Worm (Caenorhabditis elegans) whole organism, L1 larva: Measurements from ENCODE around the gene C36B7.2.

Source experiments
- C16A3.4 ChIP-seq: fragments of 150-350 bp; optimal IDR thresholded peaks from 2 replicates; lab custom pipeline; 2014; ENCODE audit warnings: missing biosample characterization, missing genetic modification characterization
- F16B12.6 ChIP-seq: fragments of 150-350 bp; optimal IDR thresholded peaks from 2 replicates; lab custom pipeline; 2014; ENCODE audit warnings: missing biosample characterization, missing genetic modification characterization
- aha-1 ChIP-seq: fragments of 150-350 bp; optimal IDR thresholded peaks from 2 replicates; lab custom pipeline; 2014; ENCODE audit warnings: missing biosample characterization, missing genetic modification characterization
- alr-1 ChIP-seq: fragments of 200-800 bp; sonication (Bioruptor generic); optimal IDR thresholded peaks from 2 replicates; lab custom pipeline; 2018; ENCODE audit warnings: borderline replicate concordance, mild to moderate bottlenecking, missing genetic modification characterization, missing compliant biosample characterization
- aly-2 ChIP-seq: fragments of 150-350 bp; optimal IDR thresholded peaks from 2 replicates; lab custom pipeline; 2014; ENCODE audit warnings: missing biosample characterization, missing genetic modification characterization
- blmp-1 ChIP-seq: fragments of 150-350 bp; optimal IDR thresholded peaks from 2 replicates; lab custom pipeline; 2014; ENCODE audit warnings: missing biosample characterization, missing genetic modification characterization
- ceh-63 ChIP-seq: fragments of 200-800 bp; sonication (Bioruptor generic); optimal IDR thresholded peaks from 2 replicates; lab custom pipeline; 2018; ENCODE audit warnings: mild to moderate bottlenecking, missing genetic modification characterization, missing compliant biosample characterization
- ceh-90 ChIP-seq: sonication (generic microtip); optimal IDR thresholded peaks from 2 replicates; lab custom pipeline; 2016; ENCODE audit warnings: missing genetic modification characterization, missing compliant biosample characterization
- ces-1 ChIP-seq: fragments of 150-350 bp; optimal IDR thresholded peaks from 2 replicates; lab custom pipeline; 2014; ENCODE audit warnings: missing biosample characterization, missing genetic modification reagents, missing genetic modification characterization
- efl-1 ChIP-seq, 4 experiments: fragments of 150-350 bp; optimal IDR thresholded peaks in 3 of 4; peaks in 1 of 4; 1 replicate in 1 of 4; 2 replicates in 3 of 4; lab custom pipeline; 2014; ENCODE audit warnings: missing biosample characterization in 2 of 4, missing genetic modification characterization in 2 of 4, missing genetic modification reagents in 2 of 4
- elt-2 ChIP-seq: sonication (generic microtip); optimal IDR thresholded peaks from 2 replicates; lab custom pipeline; 2016; ENCODE audit warnings: missing genetic modification characterization, mild to moderate bottlenecking, inconsistent platforms, missing compliant biosample characterization, missing genetic modification reagents
- fkh-4 ChIP-seq: sonication (generic microtip); optimal IDR thresholded peaks from 2 replicates; lab custom pipeline; 2016; ENCODE audit warnings: missing compliant biosample characterization, missing genetic modification characterization, borderline replicate concordance
- fkh-8 ChIP-seq: sonication (generic microtip); optimal IDR thresholded peaks from 2 replicates; lab custom pipeline; 2016; ENCODE audit warnings: mild to moderate bottlenecking, missing genetic modification characterization, missing compliant biosample characterization
- hlh-4 ChIP-seq: sonication (generic microtip); optimal IDR thresholded peaks from 2 replicates; lab custom pipeline; 2016; ENCODE audit warnings: mild to moderate bottlenecking, missing genetic modification characterization, missing compliant biosample characterization
- hpl-2 ChIP-seq: fragments of 150-350 bp; optimal IDR thresholded peaks from 2 replicates; lab custom pipeline; 2014; ENCODE audit warnings: missing biosample characterization, missing genetic modification reagents, missing genetic modification characterization
- irx-1 ChIP-seq: sonication (generic microtip); optimal IDR thresholded peaks from 2 replicates; lab custom pipeline; 2016; ENCODE audit warnings: missing genetic modification characterization, missing compliant biosample characterization
- lin-14 ChIP-seq: fragments of 200-800 bp; sonication (Bioruptor generic); optimal IDR thresholded peaks from 2 replicates; lab custom pipeline; 2018; ENCODE audit warnings: mild to moderate bottlenecking, missing genetic modification characterization, moderate library complexity, missing compliant biosample characterization
- lin-35 ChIP-seq, 2 experiments: fragments of 150-350 bp; optimal IDR thresholded peaks; 2 replicates each; lab custom pipeline; 2014; ENCODE audit warnings: missing biosample characterization in 2 of 2, missing genetic modification characterization in 2 of 2, missing genetic modification reagents in 2 of 2
- lin-39 ChIP-seq: fragments of 150-350 bp; optimal IDR thresholded peaks from 2 replicates; lab custom pipeline; 2014; ENCODE audit warnings: missing biosample characterization, missing genetic modification reagents, missing genetic modification characterization
- lsy-2 ChIP-seq, 2 experiments: fragments of 150-350 bp; optimal IDR thresholded peaks; 2 replicates each; lab custom pipeline; 2014; ENCODE audit warnings: missing biosample characterization in 2 of 2, missing genetic modification characterization in 2 of 2
- mab-9 ChIP-seq: fragments of 200-800 bp; sonication (Bioruptor generic); IDR thresholded peaks from 2 replicates; pipeline ENCODE4 v1.3.6; 2022; ENCODE audit warnings: missing genetic modification reagents, missing genetic modification characterization, missing compliant biosample characterization
- mep-1 ChIP-seq: fragments of 150-350 bp; optimal IDR thresholded peaks from 2 replicates; lab custom pipeline; 2014; ENCODE audit warnings: missing biosample characterization, missing genetic modification characterization
- nhr-11 ChIP-seq: fragments of 150-350 bp; optimal IDR thresholded peaks from 2 replicates; lab custom pipeline; 2014; ENCODE audit warnings: missing biosample characterization, missing genetic modification characterization
- nhr-12 ChIP-seq: sonication (generic microtip); optimal IDR thresholded peaks from 2 replicates; lab custom pipeline; 2017; ENCODE audit warnings: missing biosample characterization, missing genetic modification characterization
- nhr-19 ChIP-seq: fragments of 200-800 bp; sonication (Bioruptor generic); conservative IDR thresholded peaks from 2 replicates; pipeline ENCODE4 v1.3.6; 2022; ENCODE audit warnings: missing genetic modification characterization, missing compliant biosample characterization
- nhr-20 ChIP-seq: sonication (generic microtip); optimal IDR thresholded peaks from 2 replicates; lab custom pipeline; 2016; ENCODE audit warnings: mild to moderate bottlenecking, missing genetic modification characterization, missing compliant biosample characterization
- nhr-237 ChIP-seq: fragments of 150-350 bp; optimal IDR thresholded peaks from 2 replicates; lab custom pipeline; 2014; ENCODE audit warnings: missing biosample characterization, missing genetic modification characterization
- nhr-28 ChIP-seq: fragments of 150-350 bp; optimal IDR thresholded peaks from 2 replicates; lab custom pipeline; 2014; ENCODE audit warnings: missing biosample characterization, missing genetic modification characterization
- nhr-47 ChIP-seq: sonication (generic microtip); optimal IDR thresholded peaks from 2 replicates; lab custom pipeline; 2016; ENCODE audit warnings: mild to moderate bottlenecking, missing genetic modification characterization, moderate library complexity, missing compliant biosample characterization
- nhr-71 ChIP-seq: sonication (generic microtip); optimal IDR thresholded peaks from 2 replicates; lab custom pipeline; 2016; ENCODE audit warnings: mild to moderate bottlenecking, missing genetic modification characterization, moderate library complexity, missing compliant biosample characterization
- nhr-76 ChIP-seq: sonication (generic microtip); optimal IDR thresholded peaks from 2 replicates; lab custom pipeline; 2017; ENCODE audit warnings: missing biosample characterization, missing genetic modification characterization
- nhr-84 ChIP-seq: sonication (generic microtip); optimal IDR thresholded peaks from 2 replicates; lab custom pipeline; 2017; ENCODE audit warnings: missing biosample characterization, missing genetic modification characterization
- nhr-90 ChIP-seq: sonication (generic microtip); optimal IDR thresholded peaks from 2 replicates; lab custom pipeline; 2016; ENCODE audit warnings: mild to moderate bottlenecking, missing genetic modification characterization, missing compliant biosample characterization; ENCODE audit not compliant: poor library complexity
- pax-3 ChIP-seq: fragments of 200-800 bp; sonication (Bioruptor generic); optimal IDR thresholded peaks from 2 replicates; lab custom pipeline; 2018; ENCODE audit warnings: mild to moderate bottlenecking, missing genetic modification characterization, moderate library complexity, missing compliant biosample characterization
- pqm-1 ChIP-seq: sonication (generic microtip); optimal IDR thresholded peaks from 3 replicates; lab custom pipeline; 2017; ENCODE audit warnings: missing biosample characterization, missing genetic modification characterization
- rnt-1 ChIP-seq: sonication (generic microtip); optimal IDR thresholded peaks from 2 replicates; lab custom pipeline; 2016; ENCODE audit warnings: mild to moderate bottlenecking, missing genetic modification characterization, moderate library complexity, missing compliant biosample characterization
- snpc-4 ChIP-seq: fragments of 150-350 bp; optimal IDR thresholded peaks from 2 replicates; lab custom pipeline; 2014; ENCODE audit warnings: missing biosample characterization, missing genetic modification characterization
- vab-15 ChIP-seq: sonication (generic microtip); optimal IDR thresholded peaks from 2 replicates; lab custom pipeline; 2017; ENCODE audit warnings: missing genotype, mild to moderate bottlenecking, missing genetic modification characterization, missing compliant biosample characterization
- xbp-1 ChIP-seq: sonication (generic microtip); optimal IDR thresholded peaks from 2 replicates; lab custom pipeline; 2016; ENCODE audit warnings: missing genetic modification characterization, missing compliant biosample characterization
- ztf-11 ChIP-seq, 2 experiments: sonication (generic microtip); optimal IDR thresholded peaks; 2 replicates each; lab custom pipeline; 2016 to 2017; ENCODE audit warnings: missing genetic modification characterization in 2 of 2, missing biosample characterization in 1 of 2, missing compliant biosample characterization in 1 of 2
- ztf-4 ChIP-seq: fragments of 150-350 bp; optimal IDR thresholded peaks from 2 replicates; lab custom pipeline; 2014; ENCODE audit warnings: missing biosample characterization, missing genetic modification characterization

C36B7.2 gene

ce11 chrX:7076485-7076884 lies 29.7 kb upstream of the C36B7.2 start:
- TF ChIP-seq nhr-47 (no peak), alr-1 (tag; lab: Kevin White, UChicago) (no peak), nhr-84 (tag; lab: Kevin White, UChicago) (no peak), nhr-90 (tag; lab: Kevin White, UChicago) (no peak), hlh-4 (tag; lab: Kevin White, UChicago) (no peak), irx-1 (tag; lab: Kevin White, UChicago) (no peak), C16A3.4 (no peak), lin-39 (tag; lab: Kevin White, UChicago) (peak; percentile 80), rnt-1 (tag; lab: Kevin White, UChicago) (peak; percentile 57), ztf-11 (tag; optimal IDR thresholded peaks at IDR 0.05; lab: Kevin White, UChicago) (no peak), vab-15 (tag; lab: Kevin White, UChicago) (no peak), ztf-4 (tag; lab: Kevin White, UChicago) (no peak), aly-2 (no peak), xbp-1 (tag; lab: Kevin White, UChicago) (peak; percentile 34), aha-1 (tag; lab: Kevin White, UChicago) (no peak), nhr-237 (tag; lab: Kevin White, UChicago) (no peak), mab-9 (GFP tag; lab: Robert Waterston, UW) (no peak), nhr-11 (tag; lab: Kevin White, UChicago) (no peak), efl-1 (optimal IDR thresholded peaks at IDR 0.05; lab: Kevin White, UChicago) (no peak), efl-1 (GFP tag; optimal IDR thresholded peaks at IDR 0.05 in 1 of 2; lab: Kevin White, UChicago) (peak in 1 of 2 experiments; percentile 83), blmp-1 (tag; lab: Kevin White, UChicago) (no peak), elt-2 (tag; lab: Kevin White, UChicago) (no peak), ceh-90 (tag; lab: Kevin White, UChicago) (no peak), nhr-28 (tag; lab: Kevin White, UChicago) (no peak), fkh-4 (no peak), lin-35 (GFP tag; optimal IDR thresholded peaks at IDR 0.05; lab: Kevin White, UChicago) (no peak), pqm-1 (no peak), lin-14 (GFP tag; lab: Kevin White, UChicago) (peak; percentile 83), nhr-20 (tag; lab: Kevin White, UChicago) (no peak), nhr-71 (tag; lab: Kevin White, UChicago) (peak; percentile 54)

- TF ChIP-seq nhr-19 (GFP tag; lab: Robert Waterston, UW), result no peak
Measured at ce11 chrX:7085067-7085466, 21.1 kb upstream of the C36B7.2 start, which contains the start of gene Y1B5A.1. Gene Y1B5A.1, plus strand, starts transcription at chrX:7085367.

- TF ChIP-seq snpc-4 (tag; lab: Kevin White, UChicago), result no peak
- no peak for TF ChIP-seq F16B12.6 (tag; lab: Kevin White, UChicago)
- no peak for TF ChIP-seq mep-1
- no peak for TF ChIP-seq lin-35 (GFP tag; optimal IDR thresholded peaks at IDR 0.05; lab: Kevin White, UChicago)
- no peak for TF ChIP-seq lsy-2 (tag; optimal IDR thresholded peaks at IDR 0.05; lab: Kevin White, UChicago)
- TF ChIP-seq nhr-90 (tag; lab: Kevin White, UChicago), result no peak
- no peak for TF ChIP-seq aly-2
- TF ChIP-seq ceh-63 (GFP tag; lab: Kevin White, UChicago), result no peak
Measured at ce11 chrX:7085912-7086311, 20.3 kb upstream of the C36B7.2 start, which contains the start of gene C36B7.4. Gene C36B7.4, minus strand, starts transcription at chrX:7086012.

ce11 chrX:7096349-7096748 lies 9.9 kb upstream of the C36B7.2 start, which contains the start of gene C36B7.5:
Gene C36B7.5, minus strand, starts transcription at chrX:7096449.
- no peak for TF ChIP-seq nhr-20 (tag; lab: Kevin White, UChicago)
- no peak for TF ChIP-seq lin-35 (GFP tag; optimal IDR thresholded peaks at IDR 0.05; lab: Kevin White, UChicago)
- TF ChIP-seq fkh-4, result no peak
- no peak for TF ChIP-seq hpl-2 (GFP tag; lab: Kevin White, UChicago)
- no peak for TF ChIP-seq alr-1 (tag; lab: Kevin White, UChicago)
- no peak for TF ChIP-seq snpc-4 (tag; lab: Kevin White, UChicago)
- TF ChIP-seq ztf-4 (tag; lab: Kevin White, UChicago), result no peak
- TF ChIP-seq ces-1 (GFP tag; lab: Kevin White, UChicago), result no peak
- TF ChIP-seq nhr-90 (tag; lab: Kevin White, UChicago), result no peak
- no peak for TF ChIP-seq fkh-8 (tag; lab: Kevin White, UChicago)
- no peak for TF ChIP-seq nhr-84 (tag; lab: Kevin White, UChicago)
- no peak for TF ChIP-seq aha-1 (tag; lab: Kevin White, UChicago)
- no peak for TF ChIP-seq nhr-28 (tag; lab: Kevin White, UChicago)
- TF ChIP-seq pax-3 (tag; lab: Kevin White, UChicago), result no peak
- TF ChIP-seq nhr-76, result no peak
- TF ChIP-seq nhr-12 (tag; lab: Kevin White, UChicago), result no peak
- TF ChIP-seq hlh-4 (tag; lab: Kevin White, UChicago), result no peak
- TF ChIP-seq ceh-90 (tag; lab: Kevin White, UChicago), result no peak
